Fruit fly (Drosophila melanogaster) whole organism, prepupa: ENCODE measurements around the gene CG32260.

Source experiments
- CG3032 ChIP-seq: fragments of 200-800 bp; optimal IDR thresholded peaks from 2 replicates; lab custom pipeline; 2019; ENCODE audit warnings: missing biosample characterization, mild to moderate bottlenecking, missing genetic modification characterization, moderate library complexity
- CG8319 ChIP-seq: fragments of 200-800 bp; sonication (Bioruptor generic); optimal IDR thresholded peaks from 3 replicates; lab custom pipeline; 2016; ENCODE audit warnings: missing biosample characterization, missing genetic modification characterization
- Hr39 ChIP-seq: fragments of 200-800 bp; sonication (Bioruptor generic); optimal IDR thresholded peaks from 2 replicates; lab custom pipeline; 2016; ENCODE audit warnings: missing biosample characterization, missing genetic modification characterization
- acj6 ChIP-seq: fragments of 200-800 bp; sonication (Bioruptor generic); optimal IDR thresholded peaks from 3 replicates; lab custom pipeline; 2016; ENCODE audit warnings: missing biosample characterization, missing genetic modification characterization

DNA sequence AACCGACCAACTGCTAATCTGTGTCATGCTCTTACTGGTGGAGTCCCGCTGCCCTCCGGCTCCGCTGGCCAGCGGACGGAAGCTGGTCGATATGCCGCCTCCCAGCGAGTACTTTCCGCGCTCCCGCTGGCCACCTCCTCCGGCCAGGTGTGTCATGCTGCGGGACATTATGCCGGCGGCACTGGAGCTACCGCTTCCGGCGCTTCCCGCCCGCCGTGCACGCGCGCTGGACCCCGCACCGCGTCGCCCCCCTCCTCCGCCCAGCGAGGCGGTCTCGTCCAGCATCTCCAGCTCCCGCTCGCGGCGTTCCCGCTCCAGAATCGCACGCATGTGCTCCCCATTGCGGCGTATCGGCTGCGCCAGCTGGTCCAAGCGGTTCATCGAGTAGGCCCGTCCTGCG is 13.6 kb upstream of the CG32260 start:
- no peak for TF ChIP-seq CG3032 (tag; lab: Kevin White, UChicago)
- no peak for TF ChIP-seq acj6 (GFP tag; lab: Kevin White, UChicago)
- no peak for TF ChIP-seq CG8319 (GFP tag; lab: Kevin White, UChicago)
- TF ChIP-seq Hr39 (GFP tag; lab: Kevin White, UChicago): no peak
